ENCODE assay signal across 2 fruit fly cellular contexts in the genomic region with DNA sequence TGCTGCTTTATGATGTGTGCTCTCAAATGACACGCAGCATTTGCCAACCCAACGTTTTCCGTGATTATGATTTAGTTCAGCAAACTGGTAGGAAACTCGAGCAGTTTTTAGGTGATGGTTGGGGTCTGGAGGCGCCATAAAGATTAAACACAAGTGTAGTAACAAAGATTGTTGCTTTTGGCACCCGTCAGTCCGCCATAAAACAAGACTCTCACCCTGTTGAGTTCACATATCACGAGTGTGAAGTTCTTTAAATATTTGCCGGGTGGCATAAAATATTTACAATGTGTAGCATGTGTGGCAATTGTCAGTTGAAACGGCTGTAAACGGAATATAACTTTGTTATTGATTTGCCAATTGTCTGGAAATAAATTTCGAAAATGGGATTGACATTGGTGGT.
TF ChIP-seq lines count a peak whose summit lies in the region.

No protein-coding gene starts in this region.

- no peak for TF ChIP-seq CTCF in whole organism, embryonic (GFP tag; optimal IDR thresholded peaks at IDR 0.05; lab: Kevin White, UChicago)

TF ChIP-seq in whole organism, embryonic, 481 proteins besides CTCF, POLR2A, EP300 and RAD21 (continues in another document):
- no peak for TF ChIP-seq da (GFP tag; optimal IDR thresholded peaks at IDR 0.05; lab: Kevin White, UChicago)
- no peak for TF ChIP-seq CG2875 (GFP tag; optimal IDR thresholded peaks at IDR 0.05; lab: Kevin White, UChicago)
- no peak for TF ChIP-seq h (optimal IDR thresholded peaks at IDR 0.05; lab: Kevin White, UChicago)
- TF ChIP-seq CG9817 (tag; optimal IDR thresholded peaks at IDR 0.05; lab: Kevin White, UChicago) = peak; percentile 0
- TF ChIP-seq CG3407 (GFP tag; optimal IDR thresholded peaks at IDR 0.05; lab: Kevin White, UChicago) = no peak
- TF ChIP-seq jumu (GFP tag; optimal IDR thresholded peaks at IDR 0.05; lab: Kevin White, UChicago) = no peak
- TF ChIP-seq HLH4C (GFP tag; IDR thresholded peaks at IDR 0.05; lab: Robert Waterston, UW; ENCODE audit: partially characterized antibody) = no peak
- TF ChIP-seq ci (GFP tag; IDR thresholded peaks at IDR 0.05; lab: Robert Waterston, UW) = no peak
- no peak for TF ChIP-seq zfh1 (GFP tag; IDR thresholded peaks at IDR 0.05; lab: Robert Waterston, UW)
- no peak for TF ChIP-seq pros (GFP tag; optimal IDR thresholded peaks at IDR 0.05; lab: Kevin White, UChicago)
- peak; percentile 21 for TF ChIP-seq CG12659 (GFP tag; optimal IDR thresholded peaks at IDR 0.05; lab: Kevin White, UChicago)
- no peak for TF ChIP-seq CG30403 (GFP tag; optimal IDR thresholded peaks at IDR 0.05; lab: Kevin White, UChicago)
- TF ChIP-seq sc (optimal IDR thresholded peaks at IDR 0.05; lab: Kevin White, UChicago) = no peak
- TF ChIP-seq sc (GFP tag; optimal IDR thresholded peaks at IDR 0.05; lab: Kevin White, UChicago) = no peak
- no peak for TF ChIP-seq H2.0 (GFP tag; IDR thresholded peaks at IDR 0.05; lab: Robert Waterston, UW)
- TF ChIP-seq dimm (GFP tag; IDR thresholded peaks at IDR 0.05; lab: Robert Waterston, UW) = no peak
- TF ChIP-seq PHDP (tag; optimal IDR thresholded peaks at IDR 0.05; lab: Kevin White, UChicago) = peak; percentile 67
- TF ChIP-seq CG7839 (tag; optimal IDR thresholded peaks at IDR 0.05; lab: Kevin White, UChicago) = peak; percentile 17
- TF ChIP-seq bab2 (GFP tag; optimal IDR thresholded peaks at IDR 0.05; lab: Kevin White, UChicago) = no peak
- TF ChIP-seq MTF-1 (GFP tag; optimal IDR thresholded peaks at IDR 0.05; lab: Kevin White, UChicago; ENCODE audit: borderline replicate concordance) = peak; percentile 42
- no peak for TF ChIP-seq sima (GFP tag; optimal IDR thresholded peaks at IDR 0.05; lab: Kevin White, UChicago)
- no peak for TF ChIP-seq Hmx (GFP tag; optimal IDR thresholded peaks at IDR 0.05; lab: Kevin White, UChicago)
- no peak for TF ChIP-seq CG10565 (GFP tag; optimal IDR thresholded peaks at IDR 0.05; lab: Kevin White, UChicago)
- TF ChIP-seq CG4707 (GFP tag; optimal IDR thresholded peaks at IDR 0.05; lab: Kevin White, UChicago) = no peak
- no peak for TF ChIP-seq corto (GFP tag; optimal IDR thresholded peaks at IDR 0.05; lab: Kevin White, UChicago)
- no peak for TF ChIP-seq sr (GFP tag; IDR thresholded peaks at IDR 0.05; lab: Robert Waterston, UW)
- TF ChIP-seq lola (GFP tag; optimal IDR thresholded peaks at IDR 0.05; lab: Kevin White, UChicago) = no peak
- no peak for TF ChIP-seq slbo (GFP tag; IDR thresholded peaks at IDR 0.05; lab: Robert Waterston, UW)
- TF ChIP-seq Xbp1 (GFP tag; optimal IDR thresholded peaks at IDR 0.05; lab: Kevin White, UChicago) = no peak
- TF ChIP-seq so (GFP tag; IDR thresholded peaks at IDR 0.05; lab: Robert Waterston, UW) = no peak
- TF ChIP-seq CG1024 (GFP tag; IDR thresholded peaks at IDR 0.05; lab: Robert Waterston, UW) = no peak
- no peak for TF ChIP-seq hth (optimal IDR thresholded peaks at IDR 0.05; lab: Kevin White, UChicago)
- TF ChIP-seq CG6791 (GFP tag; IDR thresholded peaks at IDR 0.05; lab: Robert Waterston, UW; ENCODE audit: partially characterized antibody) = no peak
- no peak for TF ChIP-seq CG31365 (tag; optimal IDR thresholded peaks at IDR 0.05; lab: Kevin White, UChicago)
- TF ChIP-seq Dfd (GFP tag; optimal IDR thresholded peaks at IDR 0.05; lab: Kevin White, UChicago) = no peak
- peak; percentile 17 for TF ChIP-seq gro (GFP tag; optimal IDR thresholded peaks at IDR 0.05; lab: Kevin White, UChicago)
- TF ChIP-seq CG14860 (GFP tag; IDR thresholded peaks at IDR 0.05; lab: Robert Waterston, UW; ENCODE audit: partially characterized antibody) = no peak
- TF ChIP-seq CG33213 (GFP tag; optimal IDR thresholded peaks at IDR 0.05; lab: Kevin White, UChicago) = no peak
- peak; percentile 8; the same call in 1 of the 2 replicates for TF ChIP-seq E2f2 (GFP tag; IDR thresholded peaks at IDR 0.05; lab: Robert Waterston, UW)
- TF ChIP-seq en (GFP tag; optimal IDR thresholded peaks at IDR 0.05; lab: Kevin White, UChicago) = no peak
- no peak for TF ChIP-seq CG12942 (GFP tag; optimal IDR thresholded peaks at IDR 0.05; lab: Kevin White, UChicago)
- TF ChIP-seq CG7372 (GFP tag; IDR thresholded peaks at IDR 0.05; lab: Robert Waterston, UW) = no peak
- no peak for TF ChIP-seq klu (GFP tag; IDR thresholded peaks at IDR 0.05; lab: Robert Waterston, UW)
- TF ChIP-seq CG31224 (GFP tag; IDR thresholded peaks at IDR 0.05; lab: Robert Waterston, UW) = no peak
- no peak for TF ChIP-seq CG34422 (GFP tag; IDR thresholded peaks at IDR 0.05; lab: Robert Waterston, UW)

TF ChIP-seq in whole organism, prepupa, 60 proteins besides CTCF, POLR2A, EP300 and RAD21:
- TF ChIP-seq CG31627 (GFP tag; optimal IDR thresholded peaks at IDR 0.05; lab: Kevin White, UChicago) (no peak), fkh (GFP tag; optimal IDR thresholded peaks at IDR 0.05; lab: Kevin White, UChicago) (peak; percentile 74)
